Comparison of ENCODE assay signal across 4 worm cellular contexts in the genomic region with DNA sequence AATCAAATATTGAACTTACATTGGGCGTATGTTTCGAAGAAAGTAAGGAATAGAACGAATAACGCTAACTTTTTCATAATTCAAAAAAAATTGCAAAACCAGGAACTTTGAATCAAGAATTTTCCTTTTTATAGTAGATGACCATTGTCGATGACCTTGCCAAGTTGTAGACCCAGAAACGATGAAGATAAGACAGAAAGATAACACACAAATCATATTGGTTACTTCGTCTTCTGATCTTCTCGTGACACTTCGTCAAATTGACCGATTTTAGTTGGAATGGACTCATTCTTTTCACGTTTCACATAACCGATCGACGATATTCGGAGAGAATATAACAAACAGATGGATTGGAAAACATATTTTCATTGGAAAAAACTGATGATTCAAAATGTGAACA.
TF ChIP-seq lines count a peak whose summit lies in the region.

grsp-3 (minus strand) TSS at position 149 of the 400 bp plus-strand sequence.

TF ChIP-seq in whole organism, L1 larva, 84 proteins besides CTCF, POLR2A, EP300 and RAD21 (continues in another document):
- no peak for TF ChIP-seq dsc-1 (tag; optimal IDR thresholded peaks at IDR 0.05; lab: Kevin White, UChicago)
- TF ChIP-seq F16B12.6 (tag; optimal IDR thresholded peaks at IDR 0.05; lab: Kevin White, UChicago), result no peak
- no peak for TF ChIP-seq skn-1 (tag; optimal IDR thresholded peaks at IDR 0.05; lab: Kevin White, UChicago)
- peak; percentile 60 for TF ChIP-seq nhr-20 (tag; optimal IDR thresholded peaks at IDR 0.05; lab: Kevin White, UChicago)
- TF ChIP-seq snu-23 (GFP tag; optimal IDR thresholded peaks at IDR 0.05; lab: Kevin White, UChicago), result peak; percentile 57
- TF ChIP-seq nhr-19 (GFP tag; conservative IDR thresholded peaks at IDR 0.05; lab: Robert Waterston, UW), result no peak; the same call in 1 of the 2 replicates
- TF ChIP-seq mdl-1 (tag; optimal IDR thresholded peaks at IDR 0.05; lab: Kevin White, UChicago), result peak in 1 of 2 experiments; percentile 32
- no peak for TF ChIP-seq isw-1 (GFP tag; IDR thresholded peaks at IDR 0.05; lab: Robert Waterston, UW)
- TF ChIP-seq ztf-4 (tag; optimal IDR thresholded peaks at IDR 0.05; lab: Kevin White, UChicago), result no peak
- no peak for TF ChIP-seq ceh-63 (GFP tag; optimal IDR thresholded peaks at IDR 0.05; lab: Kevin White, UChicago)
- TF ChIP-seq elt-3 (tag; optimal IDR thresholded peaks at IDR 0.05; lab: Kevin White, UChicago), result peak in 2 of 6 experiments; percentile 59 to 95
- no peak for TF ChIP-seq zip-4 (GFP tag; optimal IDR thresholded peaks at IDR 0.05; lab: Kevin White, UChicago)
- TF ChIP-seq ceh-90 (tag; optimal IDR thresholded peaks at IDR 0.05; lab: Kevin White, UChicago), result no peak
- no peak for TF ChIP-seq pax-3 (tag; optimal IDR thresholded peaks at IDR 0.05; lab: Kevin White, UChicago)
- TF ChIP-seq efl-3 (GFP tag; optimal IDR thresholded peaks at IDR 0.05; lab: Kevin White, UChicago), result no peak
- no peak for TF ChIP-seq vab-15 (tag; optimal IDR thresholded peaks at IDR 0.05; lab: Kevin White, UChicago)
- TF ChIP-seq lir-3 (tag; optimal IDR thresholded peaks at IDR 0.05; lab: Kevin White, UChicago; ENCODE audit: poor library complexity), result no peak
- TF ChIP-seq fkh-4 (tag; optimal IDR thresholded peaks at IDR 0.05; lab: Kevin White, UChicago; ENCODE audit: borderline replicate concordance), result no peak
- TF ChIP-seq aly-2 (tag; optimal IDR thresholded peaks at IDR 0.05; lab: Kevin White, UChicago), result no peak
- TF ChIP-seq unc-130 (tag; optimal IDR thresholded peaks at IDR 0.05; lab: Kevin White, UChicago), result peak; percentile 39
- TF ChIP-seq fos-1 (tag; optimal IDR thresholded peaks at IDR 0.05; lab: Kevin White, UChicago), result no peak
- TF ChIP-seq lin-13 (GFP tag; optimal IDR thresholded peaks at IDR 0.05; lab: Kevin White, UChicago), result no peak

TF ChIP-seq in whole organism, L2 larva, 48 proteins besides CTCF, POLR2A, EP300 and RAD21:
- TF ChIP-seq sma-9 (GFP tag; optimal IDR thresholded peaks at IDR 0.05; lab: Kevin White, UChicago) (peak; percentile 44), sma-9 (tag; optimal IDR thresholded peaks at IDR 0.05; lab: Kevin White, UChicago) (no peak), nhr-129 (tag; optimal IDR thresholded peaks at IDR 0.05; lab: Kevin White, UChicago) (peak; percentile 37), unc-55 (GFP tag; optimal IDR thresholded peaks at IDR 0.05; lab: Kevin White, UChicago) (no peak), blmp-1 (tag; optimal IDR thresholded peaks at IDR 0.05; lab: Kevin White, UChicago; ENCODE audit: insufficient read depth) (peak; percentile 43), nhr-21 (tag; optimal IDR thresholded peaks at IDR 0.05; lab: Kevin White, UChicago) (peak; percentile 53), nhr-25 (tag; optimal IDR thresholded peaks at IDR 0.05; lab: Kevin White, UChicago) (peak; percentile 72), sma-3 (GFP tag; optimal IDR thresholded peaks at IDR 0.05; lab: Kevin White, UChicago) (peak; percentile 74), lsy-2 (tag; optimal IDR thresholded peaks at IDR 0.05; lab: Kevin White, UChicago) (peak in 1 of 2 experiments; percentile 23), snpc-4 (tag; optimal IDR thresholded peaks at IDR 0.05; lab: Kevin White, UChicago) (no peak)

TF ChIP-seq in whole organism, L3 larva, 47 proteins besides CTCF, POLR2A, EP300 and RAD21:
- TF ChIP-seq fkh-10 (GFP tag; optimal IDR thresholded peaks at IDR 0.05; lab: Kevin White, UChicago), result no peak
- TF ChIP-seq nhr-25 (tag; optimal IDR thresholded peaks at IDR 0.05; lab: Kevin White, UChicago), result peak; percentile 77
- TF ChIP-seq elt-1 (tag; optimal IDR thresholded peaks at IDR 0.05; lab: Kevin White, UChicago), result peak; percentile 46
- peak; percentile 89 for TF ChIP-seq nhr-23 (tag; optimal IDR thresholded peaks at IDR 0.05; lab: Kevin White, UChicago)
- peak; percentile 38 for TF ChIP-seq ceh-28 (tag; optimal IDR thresholded peaks at IDR 0.05; lab: Kevin White, UChicago)
- no peak for TF ChIP-seq skn-1 (tag; optimal IDR thresholded peaks at IDR 0.05; lab: Kevin White, UChicago)
- TF ChIP-seq elt-3 (tag; optimal IDR thresholded peaks at IDR 0.05; lab: Kevin White, UChicago), result peak in 1 of 3 experiments; percentile 61
- no peak for TF ChIP-seq fos-1 (tag; optimal IDR thresholded peaks at IDR 0.05; lab: Kevin White, UChicago)

TF ChIP-seq in whole organism, L4 larva, 104 proteins besides CTCF, POLR2A, EP300 and RAD21:
- peak; percentile 46 for TF ChIP-seq nhr-28 (tag; optimal IDR thresholded peaks at IDR 0.05; lab: Kevin White, UChicago)
- peak; percentile 72 for TF ChIP-seq hlh-30 (tag; optimal IDR thresholded peaks at IDR 0.05; lab: Kevin White, UChicago; ENCODE audit: insufficient read depth)
- no peak for TF ChIP-seq nhr-48 (tag; optimal IDR thresholded peaks at IDR 0.05; lab: Kevin White, UChicago)
- TF ChIP-seq zfp-2 (tag; optimal IDR thresholded peaks at IDR 0.05; lab: Kevin White, UChicago), result no peak

Comparison
In these comparisons a context has a peak if more than half of its experiments do, and no peak if none do; other contexts are left out.
1. Of the 29 proteins assayed by ChIP-seq in both whole organism, L4 larva and whole organism, L1 larva: peak only in whole organism, L4 larva: nhr-28; only in whole organism, L1 larva: lsy-2, mep-1 and unc-130; in both: none; in neither: 23; mixed calls (peak in some experiments, not most) for 2.